Fruit fly (Drosophila melanogaster): ENCODE measurements around the gene Rab11.
A peak's percentile ranks its signal among the peaks of the same experiment; 100 is the strongest.

The Rab11 gene

dm6 chr3R:21138220-21138754, 27.1 kb downstream of the Rab11 start, which contains the start of gene meigo (continued):
- peak; percentile 51 for TF ChIP-seq cato (GFP tag; optimal IDR thresholded peaks at IDR 0.05; ENCODE audit: borderline replicate concordance)
- peak; percentile 49 for TF ChIP-seq CG4854 (GFP tag; optimal IDR thresholded peaks at IDR 0.05)
- TF ChIP-seq sd (tag; optimal IDR thresholded peaks at IDR 0.05) = peak; percentile 77
- no peak for TF ChIP-seq jing (GFP tag; optimal IDR thresholded peaks at IDR 0.05)
- no peak for TF ChIP-seq crc (GFP tag; optimal IDR thresholded peaks at IDR 0.05)
- TF ChIP-seq sob (GFP tag; IDR thresholded peaks at IDR 0.05) = peak; percentile 77
- TF ChIP-seq CG31388 (GFP tag; optimal IDR thresholded peaks at IDR 0.05) = no peak
- TF ChIP-seq CG12071 (GFP tag; optimal IDR thresholded peaks at IDR 0.05) = no peak
- TF ChIP-seq CG11723 (GFP tag; optimal IDR thresholded peaks at IDR 0.05) = no peak
- TF ChIP-seq crp (GFP tag; optimal IDR thresholded peaks at IDR 0.05) = peak in 1 of 2 experiments; percentile 51
- TF ChIP-seq MESR4 (GFP tag; optimal IDR thresholded peaks at IDR 0.05) = no peak
- peak; percentile 17 for TF ChIP-seq Antp (GFP tag; optimal IDR thresholded peaks at IDR 0.05)
- peak; percentile 50 for TF ChIP-seq lbe (GFP tag; optimal IDR thresholded peaks at IDR 0.05)
- no peak for TF ChIP-seq dmrt99B (tag; optimal IDR thresholded peaks at IDR 0.05)
- 0 out of 3 replicates have a peak, but pooled peaks have one; percentile 31 for TF ChIP-seq CG7357 (GFP tag; IDR thresholded peaks at IDR 0.05)
- TF ChIP-seq fd3F (GFP tag; optimal IDR thresholded peaks at IDR 0.05) = peak; percentile 54
- TF ChIP-seq wek (GFP tag; optimal IDR thresholded peaks at IDR 0.05) = no peak

- TF ChIP-seq unpg (GFP tag; optimal IDR thresholded peaks at IDR 0.05) (no peak), Pdp1 (GFP tag; optimal IDR thresholded peaks at IDR 0.05) (peak in 1 of 2 experiments; percentile 24), chn (GFP tag; optimal IDR thresholded peaks at IDR 0.05) (no peak), Fer1 (GFP tag; optimal IDR thresholded peaks at IDR 0.05) (no peak), CG6791 (GFP tag; IDR thresholded peaks at IDR 0.05; ENCODE audit: partially characterized antibody) (peak; percentile 74; the same call in 2 of the 3 replicates), CG3065 (GFP tag; optimal IDR thresholded peaks at IDR 0.05) (no peak), psq (GFP tag; optimal IDR thresholded peaks at IDR 0.05) (no peak), TFAM (GFP tag; optimal IDR thresholded peaks at IDR 0.05) (no peak), CG10431 (GFP tag; optimal IDR thresholded peaks at IDR 0.05) (no peak), CG11695 (GFP tag; IDR thresholded peaks at IDR 0.05) (no peak), CG4617 (GFP tag; optimal IDR thresholded peaks at IDR 0.05; ENCODE audit: borderline replicate concordance) (no peak), Ravus (GFP tag; IDR thresholded peaks at IDR 0.05) (no peak), CG12071 (GFP tag; optimal IDR thresholded peaks at IDR 0.05) (no peak), CG14667 (GFP tag; IDR thresholded peaks at IDR 0.05) (no peak), CG12155 (GFP tag; optimal IDR thresholded peaks at IDR 0.05) (peak; percentile 35), Tbp (GFP tag; optimal IDR thresholded peaks at IDR 0.05) (no peak), ase (GFP tag; IDR thresholded peaks at IDR 0.05) (no peak), CG3847 (GFP tag; IDR thresholded peaks at IDR 0.05) (peak; percentile 73), lab (GFP tag; optimal IDR thresholded peaks at IDR 0.05) (no peak), NFAT (GFP tag; IDR thresholded peaks at IDR 0.05) (no peak), CG14441 (GFP tag; IDR thresholded peaks at IDR 0.05) (no peak), CG4820 (GFP tag; optimal IDR thresholded peaks at IDR 0.05) (no peak), CG9932 (GFP tag; IDR thresholded peaks at IDR 0.05) (peak; percentile 56; the same call in 1 of the 2 replicates), pita (GFP tag; optimal IDR thresholded peaks at IDR 0.05) (no peak), chinmo (GFP tag; IDR thresholded peaks at IDR 0.05; ENCODE audit: partially characterized antibody) (0 out of 4 replicates have a peak, but pooled peaks have one; percentile 66), row (GFP tag; IDR thresholded peaks at IDR 0.05) (peak; percentile 81), CG9797 (GFP tag; optimal IDR thresholded peaks at IDR 0.05) (peak; percentile 2), vnd (GFP tag; IDR thresholded peaks at IDR 0.05; ENCODE audit: partially characterized antibody) (peak; percentile 78), CG1832 (GFP tag; optimal IDR thresholded peaks at IDR 0.05) (no peak), CG10147 (GFP tag; optimal IDR thresholded peaks at IDR 0.05) (peak; percentile 24), Hr51 (GFP tag; optimal IDR thresholded peaks at IDR 0.05) (no peak), CG11560 (tag; IDR thresholded peaks at IDR 0.05) (no peak), CG8388 (GFP tag; optimal IDR thresholded peaks at IDR 0.05) (no peak)
Measured at dm6 chr3R:21140458-21140857, 29.2 kb downstream of the Rab11 start, which contains the start of gene SNF4Agamma. Gene SNF4Agamma, plus strand, starts transcription at chr3R:21140739.

Measured in whole organism, embryonic.